Fruit fly (Drosophila melanogaster) whole organism, embryonic: Measurements from ENCODE around the gene Ts.

Source experiments
- CG10147 ChIP-seq: fragments of 200-800 bp; sonication (Bioruptor generic); optimal IDR thresholded peaks from 2 replicates; lab custom pipeline; 2019; ENCODE audit warnings: missing biosample characterization, mild to moderate bottlenecking, missing genetic modification characterization, moderate library complexity
- CG6854 ChIP-seq: fragments of 200-800 bp; sonication (Bioruptor generic); optimal IDR thresholded peaks from 3 replicates; lab custom pipeline; 2017; ENCODE audit warnings: missing biosample characterization, mild to moderate bottlenecking, missing genetic modification characterization
- Camta ChIP-seq: fragments of 200-800 bp; sonication (Bioruptor generic); optimal IDR thresholded peaks from 2 replicates; lab custom pipeline; 2016; ENCODE audit warnings: missing biosample characterization, missing genetic modification characterization
- nerfin-1 ChIP-seq: fragments of 200-800 bp; sonication (Bioruptor generic); optimal IDR thresholded peaks from 3 replicates; lab custom pipeline; 2019; ENCODE audit warnings: missing biosample characterization, mild to moderate bottlenecking, missing genetic modification characterization, moderate library complexity
- run ChIP-seq: fragments of 200-800 bp; sonication (Bioruptor generic); optimal IDR thresholded peaks from 3 replicates; lab custom pipeline; 2018; ENCODE audit warnings: missing biosample characterization, mild to moderate bottlenecking, missing genetic modification characterization
- stc ChIP-seq: fragments of 200-800 bp; sonication (Bioruptor generic); IDR thresholded peaks from 2 replicates; pipeline ENCODE4 v1.3.6; 2022; ENCODE audit warnings: missing biosample characterization, missing genetic modification characterization

DNA sequence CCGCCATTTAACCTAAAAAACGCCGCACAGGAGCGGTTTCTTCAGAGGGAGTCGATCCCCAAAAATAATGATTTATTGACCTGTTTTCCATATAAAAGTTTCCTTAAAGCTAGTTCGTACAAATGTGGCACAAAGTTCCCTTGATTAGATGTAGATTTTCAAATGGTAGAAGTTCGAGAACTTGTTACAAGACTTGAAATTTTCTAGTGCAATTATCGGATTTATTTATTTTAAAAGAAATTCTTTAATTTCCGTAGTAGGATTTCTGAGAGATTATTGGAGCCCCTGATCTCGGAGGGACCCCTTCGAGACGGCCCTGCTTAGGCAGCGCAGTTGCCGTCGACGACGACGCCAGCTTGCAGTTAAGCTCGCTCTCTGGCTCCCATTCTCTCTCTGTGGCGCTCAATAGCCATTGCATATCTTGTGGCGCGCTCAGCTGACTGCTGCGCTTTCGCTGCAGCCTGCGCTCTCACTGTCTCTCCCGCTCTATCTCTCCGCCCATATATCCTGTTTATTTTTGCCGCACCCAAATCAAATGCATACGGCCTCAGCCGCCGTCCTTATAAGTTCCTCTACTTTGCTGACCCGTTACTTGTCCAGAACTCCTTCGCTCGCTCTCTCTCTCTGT lies 11.8 kb downstream of the Ts start:
- no peak for TF ChIP-seq CG10147 (GFP tag; lab: Kevin White, UChicago)
- TF ChIP-seq Camta (GFP tag; lab: Kevin White, UChicago) = peak; percentile 58
- peak; percentile 42 for TF ChIP-seq nerfin-1 (tag; lab: Kevin White, UChicago)
- TF ChIP-seq CG6854 (GFP tag; lab: Kevin White, UChicago) = no peak
- no peak for TF ChIP-seq run (tag; lab: Kevin White, UChicago)
- no peak for TF ChIP-seq stc (GFP tag; lab: Robert Waterston, UW)
